Worm (Caenorhabditis elegans) whole organism, midembryonic: ENCODE data around the gene Y73B6BL.289.
"Not testable (repeated sequence)": the region's sequence is repeated elsewhere in the genome, so short reads cannot be mapped to it uniquely, and the experiment has no call there.

ENCODE experiments used
- flt-1 ChIP-seq: fragments of 200-800 bp; sonication (Bioruptor generic); IDR thresholded peaks from 2 replicates; pipeline ENCODE4 v1.3.6; 2022; ENCODE audit warnings: missing genetic modification characterization, missing compliant biosample characterization
- klf-2 ChIP-seq: fragments of 200-800 bp; sonication (Bioruptor generic); conservative IDR thresholded peaks from 2 replicates; pipeline ENCODE4 v1.3.6; 2022; ENCODE audit warnings: missing genetic modification reagents, missing genetic modification characterization, missing compliant biosample characterization
- ztf-23 ChIP-seq: fragments of 200-800 bp; sonication (Bioruptor generic); IDR thresholded peaks from 2 replicates; pipeline ENCODE4 v1.3.6; 2022; ENCODE audit warnings: missing genetic modification reagents, missing genetic modification characterization, missing compliant biosample characterization
- ztf-29 ChIP-seq: fragments of 200-800 bp; sonication (Bioruptor generic); IDR thresholded peaks from 2 replicates; pipeline ENCODE4 v1.3.6; 2022; ENCODE audit warnings: missing genetic modification reagents, missing genetic modification characterization, missing compliant biosample characterization

- TF ChIP-seq ztf-23, klf-2, flt-1, ztf-29 (GFP tag; lab: Robert Waterston, UW): not testable (repeated sequence)
Observed at ce11 chrIV:6347213-6347612, at the start of gene Y73B6BL.289.
